Fruit fly (Drosophila melanogaster): ENCODE data around the gene Atac3.
A peak's percentile ranks its signal among the peaks of the same experiment; 100 is the strongest.

Atac3 gene

dm6 chr3L:346656-347640, 19.2 kb upstream of the Atac3 start, which contains the start of gene mth (continued):
- no peak for TF ChIP-seq lov (optimal IDR thresholded peaks at IDR 0.05)
- no peak for TF ChIP-seq lov (GFP tag; IDR thresholded peaks at IDR 0.05)
- no peak for TF ChIP-seq gsb-n (tag; optimal IDR thresholded peaks at IDR 0.05)
- no peak for TF ChIP-seq prd (optimal IDR thresholded peaks at IDR 0.05)
- TF ChIP-seq prd (GFP tag; IDR thresholded peaks at IDR 0.05) = peak; percentile 63
- TF ChIP-seq CG8944 (GFP tag; optimal IDR thresholded peaks at IDR 0.05) = peak; percentile 53
- no peak for TF ChIP-seq Six4 (GFP tag; optimal IDR thresholded peaks at IDR 0.05)
- TF ChIP-seq dati (GFP tag; IDR thresholded peaks at IDR 0.05) = no peak
- peak; percentile 49 for TF ChIP-seq Ptx1 (GFP tag; IDR thresholded peaks at IDR 0.05)
- peak; percentile 99 for TF ChIP-seq hb (GFP tag; IDR thresholded peaks at IDR 0.05; ENCODE audit: partially characterized antibody)
- TF ChIP-seq CG8478 (optimal IDR thresholded peaks at IDR 0.05) = no peak
- TF ChIP-seq CG1603 (tag; optimal IDR thresholded peaks at IDR 0.05) = peak; percentile 75
- TF ChIP-seq Doc3 (GFP tag; IDR thresholded peaks at IDR 0.05; ENCODE audit: partially characterized antibody) = peak; percentile 99
- TF ChIP-seq Sry-β (GFP tag; optimal IDR thresholded peaks at IDR 0.05) = no peak
- 0 out of 2 replicates have a peak, but pooled peaks have one; percentile 15 for TF ChIP-seq ranshi (GFP tag; IDR thresholded peaks at IDR 0.05)
- TF ChIP-seq peb (GFP tag; IDR thresholded peaks at IDR 0.05) = no peak
- TF ChIP-seq ap (GFP tag; IDR thresholded peaks at IDR 0.05) = no peak
- peak; percentile 16 for TF ChIP-seq CG15696 (tag; optimal IDR thresholded peaks at IDR 0.05)
- peak; percentile 36 for TF ChIP-seq CG7839 (tag; optimal IDR thresholded peaks at IDR 0.05)
- peak; percentile 29 for TF ChIP-seq Bdp1 (GFP tag; optimal IDR thresholded peaks at IDR 0.05)
- TF ChIP-seq Opbp (GFP tag; IDR thresholded peaks at IDR 0.05; ENCODE audit: partially characterized antibody) = peak; percentile 96
- peak; percentile 51 for TF ChIP-seq CG33557 (GFP tag; optimal IDR thresholded peaks at IDR 0.05)
- peak; percentile 24 for TF ChIP-seq Dek (tag; optimal IDR thresholded peaks at IDR 0.05)
- peak; percentile 54; the same call in 1 of the 3 replicates for TF ChIP-seq Dbx (GFP tag; IDR thresholded peaks at IDR 0.05)
- TF ChIP-seq danr (GFP tag; IDR thresholded peaks at IDR 0.05) = no peak
- TF ChIP-seq CG11085 (GFP tag; IDR thresholded peaks at IDR 0.05) = no peak
- TF ChIP-seq Fer2 (tag; optimal IDR thresholded peaks at IDR 0.05) = no peak
- peak; percentile 73 for TF ChIP-seq Myb (GFP tag; optimal IDR thresholded peaks at IDR 0.05)
- peak; percentile 35 for TF ChIP-seq pum (GFP tag; optimal IDR thresholded peaks at IDR 0.05)
- no peak for TF ChIP-seq toy (GFP tag; IDR thresholded peaks at IDR 0.05)
- peak; percentile 42; the same call in 1 of the 2 replicates for TF ChIP-seq Adf1 (GFP tag; IDR thresholded peaks at IDR 0.05)
- TF ChIP-seq phol (tag; optimal IDR thresholded peaks at IDR 0.05) = peak; percentile 77
- TF ChIP-seq CG32767 (GFP tag; IDR thresholded peaks at IDR 0.05) = no peak
- peak; percentile 13 for TF ChIP-seq nerfin-1 (tag; optimal IDR thresholded peaks at IDR 0.05)
- peak; percentile 48 for TF ChIP-seq CG4854 (GFP tag; optimal IDR thresholded peaks at IDR 0.05)
- peak; percentile 45 for TF ChIP-seq abd-A (tag; optimal IDR thresholded peaks at IDR 0.05)
- peak; percentile 39; the same call in 1 of the 3 replicates for TF ChIP-seq croc (GFP tag; conservative IDR thresholded peaks at IDR 0.05)
- no peak for TF ChIP-seq bigmax (GFP tag; optimal IDR thresholded peaks at IDR 0.05)
- peak; percentile 21 for TF ChIP-seq CG3407 (GFP tag; optimal IDR thresholded peaks at IDR 0.05)
- TF ChIP-seq mld (GFP tag; IDR thresholded peaks at IDR 0.05; ENCODE audit: partially characterized antibody) = peak; percentile 93; the same call in 2 of the 3 replicates
- no peak for TF ChIP-seq esg (GFP tag; conservative IDR thresholded peaks at IDR 0.05)
- TF ChIP-seq CG6854 (GFP tag; optimal IDR thresholded peaks at IDR 0.05) = no peak
- no peak for TF ChIP-seq CG15479 (GFP tag; optimal IDR thresholded peaks at IDR 0.05)
- TF ChIP-seq CG18262 (tag; optimal IDR thresholded peaks at IDR 0.05) = peak; percentile 49
- TF ChIP-seq CG2712 (tag; optimal IDR thresholded peaks at IDR 0.05) = peak; percentile 61
- TF ChIP-seq Sox102F (GFP tag; optimal IDR thresholded peaks at IDR 0.05) = peak; percentile 31
- TF ChIP-seq MTF-1 (GFP tag; optimal IDR thresholded peaks at IDR 0.05; ENCODE audit: borderline replicate concordance) = no peak
- peak; percentile 34 for TF ChIP-seq YL-1 (GFP tag; optimal IDR thresholded peaks at IDR 0.05)
- no peak for TF ChIP-seq CG12942 (GFP tag; optimal IDR thresholded peaks at IDR 0.05)
